Worm (Caenorhabditis elegans) whole organism, L1 larva: ENCODE data around the gene pdhk-2.

Experiments used
- C04F5.9 ChIP-seq: sonication (generic microtip); optimal IDR thresholded peaks from 2 replicates; lab custom pipeline; 2016; ENCODE audit warnings: missing genetic modification characterization, missing compliant biosample characterization
- C16A3.4 ChIP-seq: fragments of 150-350 bp; optimal IDR thresholded peaks from 2 replicates; lab custom pipeline; 2014; ENCODE audit warnings: missing biosample characterization, missing genetic modification characterization
- C34B4.2 ChIP-seq: sonication (generic microtip); optimal IDR thresholded peaks from 2 replicates; lab custom pipeline; 2017; ENCODE audit warnings: mild to moderate bottlenecking, missing genetic modification characterization, missing compliant biosample characterization
- Y116A8C.19 ChIP-seq: sonication (generic microtip); optimal IDR thresholded peaks from 2 replicates; lab custom pipeline; 2016; ENCODE audit warnings: missing compliant biosample characterization, missing genetic modification characterization, borderline replicate concordance
- alr-1 ChIP-seq: fragments of 200-800 bp; sonication (Bioruptor generic); optimal IDR thresholded peaks from 2 replicates; lab custom pipeline; 2018; ENCODE audit warnings: borderline replicate concordance, mild to moderate bottlenecking, missing genetic modification characterization, missing compliant biosample characterization
- aly-2 ChIP-seq: fragments of 150-350 bp; optimal IDR thresholded peaks from 2 replicates; lab custom pipeline; 2014; ENCODE audit warnings: missing biosample characterization, missing genetic modification characterization
- blmp-1 ChIP-seq: fragments of 150-350 bp; optimal IDR thresholded peaks from 2 replicates; lab custom pipeline; 2014; ENCODE audit warnings: missing biosample characterization, missing genetic modification characterization
- ceh-63 ChIP-seq: fragments of 200-800 bp; sonication (Bioruptor generic); optimal IDR thresholded peaks from 2 replicates; lab custom pipeline; 2018; ENCODE audit warnings: mild to moderate bottlenecking, missing genetic modification characterization, missing compliant biosample characterization
- ceh-82 ChIP-seq, 3 experiments: fragments of 150-350 bp in 1 of 3; sonication (generic microtip) in 2 of 3; optimal IDR thresholded peaks; 2 replicates each; lab custom pipeline; 2014 to 2017; ENCODE audit warnings: missing biosample characterization in 3 of 3, missing genetic modification characterization in 3 of 3
- dpl-1 ChIP-seq, 3 experiments: fragments of 150-350 bp in 2 of 3; sonication (generic microtip) in 1 of 3; optimal IDR thresholded peaks; 2 replicates each; lab custom pipeline; 2014 to 2017; ENCODE audit warnings: missing biosample characterization in 3 of 3, missing genetic modification characterization in 3 of 3, missing genetic modification reagents in 3 of 3
- dsc-1 ChIP-seq: sonication (generic microtip); optimal IDR thresholded peaks from 2 replicates; lab custom pipeline; 2016; ENCODE audit warnings: mild to moderate bottlenecking, missing genetic modification characterization, missing compliant biosample characterization
- efl-1 ChIP-seq, 4 experiments: fragments of 150-350 bp; optimal IDR thresholded peaks in 3 of 4; peaks in 1 of 4; 1 replicate in 1 of 4; 2 replicates in 3 of 4; lab custom pipeline; 2014; ENCODE audit warnings: missing biosample characterization in 2 of 4, missing genetic modification characterization in 2 of 4, missing genetic modification reagents in 2 of 4
- egl-13 ChIP-seq: sonication (generic microtip); optimal IDR thresholded peaks from 2 replicates; lab custom pipeline; 2016; ENCODE audit warnings: missing genotype, missing genetic modification reagents, missing genetic modification characterization, missing compliant biosample characterization
- elt-3 ChIP-seq, 6 experiments: fragments of 150-350 bp in 1 of 6; sonication (generic microtip); optimal IDR thresholded peaks; 2 replicates each; lab custom pipeline; 2017 to 2018; ENCODE audit warnings: missing biosample characterization in 6 of 6, missing genetic modification characterization in 6 of 6, inconsistent platforms in 1 of 6
- fkh-8 ChIP-seq: sonication (generic microtip); optimal IDR thresholded peaks from 2 replicates; lab custom pipeline; 2016; ENCODE audit warnings: mild to moderate bottlenecking, missing genetic modification characterization, missing compliant biosample characterization
- grh-1 ChIP-seq: fragments of 200-800 bp; sonication (Bioruptor generic); IDR thresholded peaks from 2 replicates; pipeline ENCODE4 v1.3.6; 2022; ENCODE audit warnings: missing genetic modification reagents, missing genetic modification characterization, missing compliant biosample characterization
- hpl-2 ChIP-seq: fragments of 150-350 bp; optimal IDR thresholded peaks from 2 replicates; lab custom pipeline; 2014; ENCODE audit warnings: missing biosample characterization, missing genetic modification reagents, missing genetic modification characterization
- irx-1 ChIP-seq: sonication (generic microtip); optimal IDR thresholded peaks from 2 replicates; lab custom pipeline; 2016; ENCODE audit warnings: missing genetic modification characterization, missing compliant biosample characterization
- lin-13 ChIP-seq: fragments of 150-350 bp; optimal IDR thresholded peaks from 2 replicates; lab custom pipeline; 2014; ENCODE audit warnings: missing biosample characterization, missing genetic modification reagents, missing genetic modification characterization
- lin-14 ChIP-seq: fragments of 200-800 bp; sonication (Bioruptor generic); optimal IDR thresholded peaks from 2 replicates; lab custom pipeline; 2018; ENCODE audit warnings: mild to moderate bottlenecking, missing genetic modification characterization, moderate library complexity, missing compliant biosample characterization
- lin-15B ChIP-seq: fragments of 150-350 bp; sonication (generic microtip); optimal IDR thresholded peaks from 3 replicates; lab custom pipeline; 2014; ENCODE audit warnings: missing biosample characterization, missing genetic modification characterization
- lin-39 ChIP-seq: fragments of 150-350 bp; optimal IDR thresholded peaks from 2 replicates; lab custom pipeline; 2014; ENCODE audit warnings: missing biosample characterization, missing genetic modification reagents, missing genetic modification characterization
- lir-3 ChIP-seq: sonication (generic microtip); optimal IDR thresholded peaks from 2 replicates; lab custom pipeline; 2016; ENCODE audit warnings: mild to moderate bottlenecking, missing genetic modification characterization, moderate library complexity, missing compliant biosample characterization; ENCODE audit not compliant: poor library complexity
- lsy-2 ChIP-seq, 2 experiments: fragments of 150-350 bp; optimal IDR thresholded peaks; 2 replicates each; lab custom pipeline; 2014; ENCODE audit warnings: missing biosample characterization in 2 of 2, missing genetic modification characterization in 2 of 2
- mep-1 ChIP-seq: fragments of 150-350 bp; optimal IDR thresholded peaks from 2 replicates; lab custom pipeline; 2014; ENCODE audit warnings: missing biosample characterization, missing genetic modification characterization
- nhr-20 ChIP-seq: sonication (generic microtip); optimal IDR thresholded peaks from 2 replicates; lab custom pipeline; 2016; ENCODE audit warnings: mild to moderate bottlenecking, missing genetic modification characterization, missing compliant biosample characterization
- nhr-47 ChIP-seq: sonication (generic microtip); optimal IDR thresholded peaks from 2 replicates; lab custom pipeline; 2016; ENCODE audit warnings: mild to moderate bottlenecking, missing genetic modification characterization, moderate library complexity, missing compliant biosample characterization
- nhr-71 ChIP-seq: sonication (generic microtip); optimal IDR thresholded peaks from 2 replicates; lab custom pipeline; 2016; ENCODE audit warnings: mild to moderate bottlenecking, missing genetic modification characterization, moderate library complexity, missing compliant biosample characterization
- nhr-85 ChIP-seq: sonication (generic microtip); peaks from one replicate; lab custom pipeline; 2016; ENCODE audit warnings: missing genetic modification characterization, inconsistent platforms, missing compliant biosample characterization
- rnt-1 ChIP-seq: sonication (generic microtip); optimal IDR thresholded peaks from 2 replicates; lab custom pipeline; 2016; ENCODE audit warnings: mild to moderate bottlenecking, missing genetic modification characterization, moderate library complexity, missing compliant biosample characterization
- skn-1 ChIP-seq: fragments of 150-350 bp; optimal IDR thresholded peaks from 2 replicates; lab custom pipeline; 2014; ENCODE audit warnings: missing biosample characterization, missing genetic modification characterization
- snpc-4 ChIP-seq: fragments of 150-350 bp; optimal IDR thresholded peaks from 2 replicates; lab custom pipeline; 2014; ENCODE audit warnings: missing biosample characterization, missing genetic modification characterization
- snu-23 ChIP-seq: sonication (generic microtip); optimal IDR thresholded peaks from 2 replicates; lab custom pipeline; 2016; ENCODE audit warnings: missing genetic modification characterization, missing compliant biosample characterization
- unc-130 ChIP-seq: fragments of 150-350 bp; optimal IDR thresholded peaks from 2 replicates; lab custom pipeline; 2017; ENCODE audit warnings: missing biosample characterization, missing genetic modification characterization, inconsistent platforms
- unc-30 ChIP-seq: sonication (generic microtip); optimal IDR thresholded peaks from 2 replicates; lab custom pipeline; 2017; ENCODE audit warnings: missing biosample characterization, missing genetic modification characterization
- unc-86 ChIP-seq: sonication (generic microtip); optimal IDR thresholded peaks from 2 replicates; lab custom pipeline; 2016; ENCODE audit warnings: missing genetic modification characterization, missing compliant biosample characterization
- zag-1 ChIP-seq: fragments of 150-350 bp; optimal IDR thresholded peaks from 2 replicates; lab custom pipeline; 2014; ENCODE audit warnings: missing biosample characterization, missing genetic modification characterization
- zip-4 ChIP-seq: fragments of 200-800 bp; sonication (Bioruptor generic); optimal IDR thresholded peaks from 2 replicates; lab custom pipeline; 2018; ENCODE audit warnings: mild to moderate bottlenecking, missing genetic modification characterization, moderate library complexity, missing compliant biosample characterization
- ztf-11 ChIP-seq, 2 experiments: sonication (generic microtip); optimal IDR thresholded peaks; 2 replicates each; lab custom pipeline; 2016 to 2017; ENCODE audit warnings: missing genetic modification characterization in 2 of 2, missing biosample characterization in 1 of 2, missing compliant biosample characterization in 1 of 2

The pdhk-2 gene

DNA sequence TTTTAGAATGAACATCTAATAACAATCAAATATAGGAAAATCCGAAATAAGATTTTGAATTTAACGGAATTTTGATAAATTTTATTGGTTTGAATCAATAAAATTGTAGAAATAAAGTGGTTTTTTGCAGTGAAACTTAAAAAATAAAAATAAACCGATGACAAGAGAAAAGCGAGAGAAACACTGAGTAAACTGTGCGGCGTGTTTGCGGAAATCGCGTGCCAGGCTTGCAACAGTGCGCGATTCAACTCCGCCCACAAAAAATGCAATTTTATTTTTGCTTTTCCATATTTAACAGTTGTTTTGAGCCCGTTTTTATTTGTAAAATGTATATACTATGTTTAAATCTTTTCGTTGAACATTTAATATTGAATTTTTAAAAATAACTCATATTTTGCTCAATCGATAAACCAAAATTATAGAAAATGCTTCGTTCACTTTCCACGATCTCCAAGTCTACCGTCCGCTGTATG, 26.7 kb upstream of the pdhk-2 start, which contains the start of gene mtss-1 (continued):
- TF ChIP-seq alr-1 (tag; lab: Kevin White, UChicago) (no peak), unc-86 (tag; lab: Kevin White, UChicago) (peak; percentile 15), lin-13 (GFP tag; lab: Kevin White, UChicago) (peak; percentile 3), nhr-47 (peak; percentile 70), mep-1 (peak; percentile 32), snu-23 (peak; percentile 60), lin-15B (peak; percentile 15), grh-1 (GFP tag; lab: Robert Waterston, UW) (peak; percentile 68), fkh-8 (peak; percentile 18), ceh-82 (tag; optimal IDR thresholded peaks at IDR 0.05; lab: Kevin White, UChicago) (peak; percentile 4 to 47 (median 44)), unc-30 (tag; lab: Kevin White, UChicago) (no peak), nhr-20 (peak; percentile 62), rnt-1 (tag; lab: Kevin White, UChicago) (peak; percentile 78), unc-130 (peak; percentile 59), irx-1 (tag; lab: Kevin White, UChicago) (peak; percentile 33), Y116A8C.19 (tag; lab: Kevin White, UChicago) (no peak), zip-4 (GFP tag; lab: Kevin White, UChicago) (no peak), lir-3 (tag; lab: Kevin White, UChicago) (peak; percentile 39), ceh-63 (GFP tag; lab: Kevin White, UChicago) (no peak), lin-39 (tag; lab: Kevin White, UChicago) (no peak), lsy-2 (tag; optimal IDR thresholded peaks at IDR 0.05; lab: Kevin White, UChicago) (peak; percentile 48 to 63), blmp-1 (tag; lab: Kevin White, UChicago) (peak; percentile 13), C16A3.4 (peak; percentile 37), ztf-11 (tag; optimal IDR thresholded peaks at IDR 0.05; lab: Kevin White, UChicago) (peak in 1 of 2 experiments; percentile 42), dsc-1 (peak; percentile 65), efl-1 (optimal IDR thresholded peaks at IDR 0.05; lab: Kevin White, UChicago) (peak; percentile 48 to 65), efl-1 (GFP tag; optimal IDR thresholded peaks at IDR 0.05 in 1 of 2; lab: Kevin White, UChicago) (peak; percentile 41 to 95), C04F5.9 (peak; percentile 34), egl-13 (tag; lab: Kevin White, UChicago) (peak; percentile 54), zag-1 (tag; lab: Kevin White, UChicago) (no peak), nhr-71 (peak; percentile 69), dpl-1 (GFP tag; optimal IDR thresholded peaks at IDR 0.05; lab: Kevin White, UChicago) (peak; percentile 11 to 59 (median 56)), snpc-4 (tag; lab: Kevin White, UChicago) (peak; percentile 46), lin-14 (GFP tag; lab: Kevin White, UChicago) (peak; percentile 50), aly-2 (no peak), elt-3 (tag; optimal IDR thresholded peaks at IDR 0.05; lab: Kevin White, UChicago) (peak in 1 of 6 experiments; percentile 5)

DNA sequence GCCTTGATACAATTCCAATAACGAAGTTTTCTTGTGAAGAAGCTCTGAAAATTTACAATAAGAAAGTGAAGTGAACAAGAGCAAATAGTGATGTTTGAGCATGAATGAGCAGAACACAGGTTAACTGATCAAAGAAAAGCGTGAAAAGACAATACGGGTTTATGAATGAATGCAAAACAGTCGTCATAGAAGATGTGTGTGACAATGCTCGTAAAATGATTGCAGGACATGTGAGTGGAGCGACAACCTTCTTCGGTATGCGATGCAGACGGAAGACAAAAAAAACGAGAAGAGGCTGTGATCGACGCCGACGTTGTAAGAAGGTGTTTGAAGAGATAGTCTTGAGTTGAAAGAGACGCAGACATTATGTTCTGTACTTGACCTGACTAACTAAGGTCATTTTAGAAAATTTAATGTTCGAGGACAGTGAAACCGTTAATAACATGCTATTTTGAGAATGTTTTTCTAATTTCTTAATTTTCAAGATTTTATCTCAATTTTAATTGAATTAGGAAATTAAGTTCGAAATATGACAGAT, 26.1 kb upstream of the pdhk-2 start, which contains the start of gene mig-22:
mig-22 (minus strand) TSS at position 51 of the 538 bp plus-strand sequence.
- TF ChIP-seq efl-1 (optimal IDR thresholded peaks at IDR 0.05; lab: Kevin White, UChicago) (no peak), efl-1 (GFP tag; optimal IDR thresholded peaks at IDR 0.05 in 1 of 2; lab: Kevin White, UChicago) (peak in 1 of 2 experiments; percentile 27), hpl-2 (GFP tag; lab: Kevin White, UChicago) (no peak), rnt-1 (tag; lab: Kevin White, UChicago) (no peak), lsy-2 (tag; optimal IDR thresholded peaks at IDR 0.05; lab: Kevin White, UChicago) (peak in 1 of 2 experiments; percentile 9), skn-1 (tag; lab: Kevin White, UChicago) (no peak), nhr-85 (tag; lab: Kevin White, UChicago) (peak; percentile 77), C34B4.2 (tag; lab: Kevin White, UChicago) (no peak), blmp-1 (tag; lab: Kevin White, UChicago) (peak; percentile 3), egl-13 (tag; lab: Kevin White, UChicago) (no peak)
